Fruit fly (Drosophila melanogaster) whole organism, embryonic: ENCODE results near the gene CG14664.

ENCODE experiments used
- ATbp ChIP-seq: fragments of 200-800 bp; sonication (Bioruptor generic); optimal IDR thresholded peaks from 2 replicates; lab custom pipeline; 2017; ENCODE audit warnings: missing biosample characterization, mild to moderate bottlenecking, missing genetic modification characterization, missing genetic modification reagents
- Asciz ChIP-seq: fragments of 200-800 bp; sonication (Bioruptor generic); optimal IDR thresholded peaks from 2 replicates; lab custom pipeline; 2017; ENCODE audit warnings: missing biosample characterization, mild to moderate bottlenecking, missing genetic modification characterization, missing genetic modification reagents
- B-H1 ChIP-seq: fragments of 200-800 bp; sonication (Bioruptor generic); IDR thresholded peaks from 3 replicates; pipeline ENCODE4 v1.3.6; 2022; ENCODE audit warnings: missing biosample characterization, missing genetic modification characterization
- Bgb ChIP-seq: fragments of 200-800 bp; sonication (Bioruptor generic); IDR thresholded peaks from 2 replicates; pipeline ENCODE4 v1.3.6; 2022; ENCODE audit warnings: missing biosample characterization, missing genetic modification characterization; ENCODE audit not compliant: partially characterized antibody
- BtbVII ChIP-seq: fragments of 200-800 bp; sonication (Bioruptor generic); optimal IDR thresholded peaks from 3 replicates; lab custom pipeline; 2017; ENCODE audit warnings: missing biosample characterization, mild to moderate bottlenecking, missing genetic modification characterization
- CG10209 ChIP-seq: fragments of 200-800 bp; sonication (Bioruptor generic); optimal IDR thresholded peaks from 3 replicates; lab custom pipeline; 2017; ENCODE audit warnings: missing biosample characterization, mild to moderate bottlenecking, missing genetic modification characterization, missing genetic modification reagents
- CG10543 ChIP-seq: fragments of 200-800 bp; sonication (Bioruptor generic); optimal IDR thresholded peaks from 3 replicates; lab custom pipeline; 2017; ENCODE audit warnings: missing biosample characterization, mild to moderate bottlenecking, missing genetic modification characterization, moderate library complexity
- CG11085 ChIP-seq: fragments of 200-800 bp; sonication (Bioruptor generic); IDR thresholded peaks from 2 replicates; pipeline ENCODE4 v1.3.6; 2022; ENCODE audit warnings: missing biosample characterization, missing genetic modification characterization
- CG11398 ChIP-seq: fragments of 200-800 bp; sonication (Bioruptor generic); optimal IDR thresholded peaks from 2 replicates; lab custom pipeline; 2016; ENCODE audit warnings: missing biosample characterization, missing genetic modification characterization
- CG12104 ChIP-seq: fragments of 200-800 bp; sonication (Bioruptor generic); optimal IDR thresholded peaks from 3 replicates; lab custom pipeline; 2016; ENCODE audit warnings: missing biosample characterization, missing genetic modification characterization
- CG14050 ChIP-seq: fragments of 200-800 bp; sonication (Bioruptor generic); IDR thresholded peaks from 3 replicates; pipeline ENCODE4 v1.3.6; 2022; ENCODE audit warnings: missing biosample characterization, missing genetic modification characterization
- CG17612 ChIP-seq: fragments of 200-800 bp; sonication (Bioruptor generic); IDR thresholded peaks from 2 replicates; pipeline ENCODE4 v1.3.6; 2022; ENCODE audit warnings: missing biosample characterization, missing genetic modification characterization
- CG17829 ChIP-seq: fragments of 200-800 bp; optimal IDR thresholded peaks from 2 replicates; lab custom pipeline; 2019; ENCODE audit warnings: missing biosample characterization, mild to moderate bottlenecking, missing genetic modification characterization, moderate library complexity
- CG2129 ChIP-seq: fragments of 200-800 bp; sonication (Bioruptor generic); IDR thresholded peaks from 2 replicates; pipeline ENCODE4 v1.3.6; 2022; ENCODE audit warnings: missing biosample characterization, missing genetic modification characterization; ENCODE audit not compliant: partially characterized antibody
- CG30431 ChIP-seq: fragments of 200-800 bp; sonication (Bioruptor generic); optimal IDR thresholded peaks from 2 replicates; lab custom pipeline; 2017; ENCODE audit warnings: missing biosample characterization, missing genetic modification characterization
- CG32532 ChIP-seq: fragments of 200-800 bp; sonication (Bioruptor generic); IDR thresholded peaks from 2 replicates; pipeline ENCODE4 v1.3.6; 2022; ENCODE audit warnings: missing biosample characterization, missing genetic modification characterization
- CG32767 ChIP-seq: fragments of 200-800 bp; sonication (Bioruptor generic); IDR thresholded peaks from 2 replicates; pipeline ENCODE4 v1.3.6; 2022; ENCODE audit warnings: missing biosample characterization, missing genetic modification characterization
- CG3281 ChIP-seq: fragments of 200-800 bp; sonication (Bioruptor generic); optimal IDR thresholded peaks from 3 replicates; lab custom pipeline; 2017; ENCODE audit warnings: missing biosample characterization, mild to moderate bottlenecking, missing genetic modification characterization
- CG3847 ChIP-seq: fragments of 200-800 bp; sonication (Bioruptor generic); IDR thresholded peaks from 2 replicates; pipeline ENCODE4 v1.3.6; 2022; ENCODE audit warnings: missing biosample characterization, missing genetic modification characterization
- CG3995 ChIP-seq: fragments of 200-800 bp; sonication (Bioruptor generic); optimal IDR thresholded peaks from 3 replicates; lab custom pipeline; 2016; ENCODE audit warnings: missing biosample characterization, missing genetic modification characterization
- CG43689 ChIP-seq: fragments of 200-800 bp; sonication (Bioruptor generic); IDR thresholded peaks from 2 replicates; pipeline ENCODE4 v1.3.6; 2022; ENCODE audit warnings: missing biosample characterization, missing genetic modification characterization
- CG4424 ChIP-seq: fragments of 200-800 bp; sonication (Bioruptor generic); optimal IDR thresholded peaks from 3 replicates; lab custom pipeline; 2016; ENCODE audit warnings: missing biosample characterization, missing genetic modification characterization
- Deaf1 ChIP-seq: fragments of 200-800 bp; optimal IDR thresholded peaks from 3 replicates; lab custom pipeline; 2019; ENCODE audit warnings: missing biosample characterization, mild to moderate bottlenecking, missing genetic modification characterization, moderate library complexity
- Dip2 ChIP-seq: fragments of 200-800 bp; sonication (Bioruptor generic); IDR thresholded peaks from 2 replicates; pipeline ENCODE4 v1.3.6; 2022; ENCODE audit warnings: missing biosample characterization, missing genetic modification characterization
- Doc2 ChIP-seq: fragments of 200-800 bp; sonication (Bioruptor generic); IDR thresholded peaks from 2 replicates; pipeline ENCODE4 v1.3.6; 2022; ENCODE audit warnings: missing biosample characterization, missing genetic modification characterization
- E2f2 ChIP-seq: fragments of 200-800 bp; sonication (Bioruptor generic); IDR thresholded peaks from 2 replicates; pipeline ENCODE4 v1.3.6; 2022; ENCODE audit warnings: missing biosample characterization, missing genetic modification characterization
- HLH3B ChIP-seq: fragments of 200-800 bp; sonication (Bioruptor generic); IDR thresholded peaks from 2 replicates; pipeline ENCODE4 v1.3.6; 2022; ENCODE audit warnings: missing biosample characterization, missing genetic modification characterization
- Hr51 ChIP-seq, 2 experiments: fragments of 200-800 bp; sonication (Bioruptor generic); optimal IDR thresholded peaks; 2 replicates in 1 of 2; 3 replicates in 1 of 2; lab custom pipeline; 2016 to 2018; ENCODE audit warnings: missing biosample characterization in 2 of 2, missing genetic modification characterization in 2 of 2, mild to moderate bottlenecking in 1 of 2, moderate library complexity in 1 of 2
- Jarid2 ChIP-seq: fragments of 200-800 bp; sonication (Bioruptor generic); optimal IDR thresholded peaks from 3 replicates; lab custom pipeline; 2017; ENCODE audit warnings: mild to moderate bottlenecking, missing biosample characterization, missing genetic modification reagents, missing genetic modification characterization
- Myb ChIP-seq: fragments of 200-800 bp; sonication (Bioruptor generic); optimal IDR thresholded peaks from 2 replicates; lab custom pipeline; 2016; ENCODE audit warnings: missing biosample characterization, missing genetic modification characterization
- PHDP ChIP-seq: fragments of 200-800 bp; sonication (Bioruptor generic); optimal IDR thresholded peaks from 3 replicates; lab custom pipeline; 2018; ENCODE audit warnings: missing biosample characterization, mild to moderate bottlenecking, missing genetic modification characterization, moderate library complexity
- Ravus ChIP-seq: fragments of 200-800 bp; sonication (Bioruptor generic); IDR thresholded peaks from 2 replicates; pipeline ENCODE4 v1.3.6; 2022; ENCODE audit warnings: missing biosample characterization, missing genetic modification characterization
- abd-A ChIP-seq: fragments of 200-800 bp; sonication (Bioruptor generic); optimal IDR thresholded peaks from 3 replicates; lab custom pipeline; 2019; ENCODE audit warnings: missing biosample characterization, mild to moderate bottlenecking, missing genetic modification characterization, moderate library complexity
- ash1 ChIP-seq: fragments of 200-800 bp; sonication (Bioruptor generic); optimal IDR thresholded peaks from 2 replicates; lab custom pipeline; 2018; ENCODE audit warnings: missing biosample characterization, mild to moderate bottlenecking, missing genetic modification characterization
- chif ChIP-seq, 2 experiments: fragments of 200-800 bp; sonication (Bioruptor generic); optimal IDR thresholded peaks; 3 replicates each; lab custom pipeline; 2016; ENCODE audit warnings: missing biosample characterization in 2 of 2, missing genetic modification characterization in 2 of 2
- chm ChIP-seq: fragments of 200-800 bp; sonication (Bioruptor generic); IDR thresholded peaks from 2 replicates; pipeline ENCODE4 v1.3.6; 2022; ENCODE audit warnings: missing biosample characterization, missing genetic modification characterization
- en ChIP-seq: fragments of 200-800 bp; sonication (Bioruptor generic); optimal IDR thresholded peaks from 2 replicates; lab custom pipeline; 2016; ENCODE audit warnings: missing biosample characterization, missing genetic modification characterization
- fru ChIP-seq: fragments of >200 bp; optimal IDR thresholded peaks from 2 replicates; lab custom pipeline; 2017
- gcm ChIP-seq: fragments of 200-800 bp; sonication (Bioruptor generic); optimal IDR thresholded peaks from 2 replicates; lab custom pipeline; 2019; ENCODE audit warnings: missing biosample characterization, mild to moderate bottlenecking, missing genetic modification characterization, moderate library complexity
- ham ChIP-seq: fragments of 200-800 bp; sonication (Bioruptor generic); IDR thresholded peaks from 2 replicates; pipeline ENCODE4 v1.3.6; 2022; ENCODE audit warnings: missing biosample characterization, missing genetic modification characterization
- hth ChIP-seq: fragments of >200 bp; optimal IDR thresholded peaks from 2 replicates; lab custom pipeline; 2017; ENCODE audit warnings: inconsistent platforms
- kah ChIP-seq: fragments of 200-800 bp; sonication (Bioruptor generic); optimal IDR thresholded peaks from 2 replicates; lab custom pipeline; 2018; ENCODE audit warnings: missing biosample characterization, mild to moderate bottlenecking, missing genetic modification characterization
- mld ChIP-seq: fragments of 200-800 bp; sonication (Bioruptor generic); IDR thresholded peaks from 3 replicates; pipeline ENCODE4 v1.3.6; 2022; ENCODE audit warnings: missing biosample characterization, missing genetic modification characterization; ENCODE audit not compliant: partially characterized antibody
- oc ChIP-seq: fragments of 200-800 bp; sonication (Bioruptor generic); optimal IDR thresholded peaks from 2 replicates; lab custom pipeline; 2018; ENCODE audit warnings: missing biosample characterization, mild to moderate bottlenecking, missing genetic modification characterization, moderate library complexity
- odd ChIP-seq: fragments of 200-800 bp; sonication (Bioruptor generic); optimal IDR thresholded peaks from 2 replicates; lab custom pipeline; 2017; ENCODE audit warnings: missing biosample characterization, mild to moderate bottlenecking, missing genetic modification characterization
- repo ChIP-seq: fragments of 200-800 bp; sonication (Bioruptor generic); optimal IDR thresholded peaks from 2 replicates; lab custom pipeline; 2016; ENCODE audit warnings: missing biosample characterization, missing genetic modification characterization
- seq ChIP-seq: fragments of 200-800 bp; sonication (Bioruptor generic); IDR thresholded peaks from 2 replicates; pipeline ENCODE4 v1.3.6; 2022; ENCODE audit warnings: missing biosample characterization, missing genetic modification characterization
- tap ChIP-seq: fragments of 200-800 bp; optimal IDR thresholded peaks from 3 replicates; lab custom pipeline; 2019; ENCODE audit warnings: missing biosample characterization, mild to moderate bottlenecking, missing genetic modification characterization, moderate library complexity
- unpg ChIP-seq: fragments of 200-800 bp; sonication (Bioruptor generic); optimal IDR thresholded peaks from 3 replicates; lab custom pipeline; 2018; ENCODE audit warnings: missing biosample characterization, mild to moderate bottlenecking, missing genetic modification characterization, moderate library complexity
- zen ChIP-seq: fragments of 200-800 bp; sonication (Bioruptor generic); optimal IDR thresholded peaks from 3 replicates; lab custom pipeline; 2018; ENCODE audit warnings: missing biosample characterization, mild to moderate bottlenecking, missing genetic modification characterization, moderate library complexity

The CG14664 gene

DNA sequence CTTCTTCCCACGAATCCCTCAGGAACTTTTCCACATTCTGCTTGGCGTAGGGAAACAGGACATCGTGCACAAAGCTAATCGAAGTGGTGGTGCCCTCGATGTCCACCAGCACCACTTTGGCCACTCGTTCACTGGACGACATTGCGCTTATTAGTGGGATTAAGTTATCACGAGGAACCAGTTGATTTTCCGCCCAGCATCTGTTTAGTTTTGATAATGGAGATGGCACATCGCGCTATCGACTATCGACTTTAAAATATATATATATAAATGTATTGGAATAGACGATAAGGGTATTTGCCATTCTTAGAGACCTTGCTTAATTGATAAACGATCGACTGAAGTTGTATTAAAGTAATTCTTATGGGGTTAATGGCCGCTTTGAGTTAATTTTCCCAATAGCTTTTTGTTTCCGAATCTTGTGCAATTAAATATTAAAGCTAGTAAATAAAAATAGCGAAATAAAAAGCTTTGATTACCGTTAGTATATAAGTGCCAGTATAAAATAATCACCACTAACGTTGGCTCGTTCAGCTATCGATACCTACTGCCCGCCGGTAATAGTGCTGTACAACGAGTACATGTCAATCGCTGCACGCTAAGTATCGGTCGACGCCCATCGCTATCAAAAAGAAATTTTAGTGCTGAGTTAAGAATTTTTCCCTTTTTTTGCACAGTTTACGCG is 32.7 kb downstream of the CG14664 start, which contains the start of the genes Enoph and Hph (continued):
- no peak for TF ChIP-seq odd
- no peak for TF ChIP-seq hth (lab: Kevin White, UChicago)
- TF ChIP-seq ATbp: no peak
- TF ChIP-seq Myb (GFP tag; lab: Kevin White, UChicago): peak; percentile 96
- no peak for TF ChIP-seq ham (GFP tag; lab: Robert Waterston, UW)
- TF ChIP-seq CG17829 (tag; lab: Kevin White, UChicago): peak; percentile 75
- TF ChIP-seq CG2129: peak; percentile 44
- 0 out of 2 replicates have a peak, but pooled peaks have one; percentile 30 for TF ChIP-seq chm (GFP tag; lab: Robert Waterston, UW)
- TF ChIP-seq CG3281 (GFP tag; lab: Kevin White, UChicago): peak; percentile 61
- TF ChIP-seq Hr51 (GFP tag; optimal IDR thresholded peaks at IDR 0.05; lab: Kevin White, UChicago): peak; percentile 40 to 57
- peak; percentile 22 for TF ChIP-seq repo (GFP tag; lab: Kevin White, UChicago)
- peak; percentile 54 for TF ChIP-seq abd-A (tag; lab: Kevin White, UChicago)
- peak; percentile 48; the same call in 1 of the 3 replicates for TF ChIP-seq mld (GFP tag; lab: Robert Waterston, UW)
- TF ChIP-seq fru: no peak
- TF ChIP-seq CG32532 (GFP tag; lab: Robert Waterston, UW): peak; percentile 65
- no peak; the same call in 1 of the 2 replicates for TF ChIP-seq CG11085 (GFP tag; lab: Robert Waterston, UW)
- TF ChIP-seq CG30431 (GFP tag; lab: Kevin White, UChicago): peak; percentile 28
- TF ChIP-seq Ravus (GFP tag; lab: Robert Waterston, UW): no peak
- TF ChIP-seq CG10543 (GFP tag; lab: Kevin White, UChicago): peak; percentile 75
- TF ChIP-seq Asciz: no peak
- TF ChIP-seq CG10209 (GFP tag; lab: Kevin White, UChicago): peak; percentile 67
- TF ChIP-seq E2f2 (GFP tag; lab: Robert Waterston, UW): peak; percentile 52; the same call in 1 of the 2 replicates
- peak; percentile 58 for TF ChIP-seq PHDP (tag; lab: Kevin White, UChicago)
- peak; percentile 27 for TF ChIP-seq Jarid2 (GFP tag; lab: Kevin White, UChicago)
- TF ChIP-seq CG3995 (GFP tag; lab: Kevin White, UChicago): peak; percentile 35
- 0 out of 2 replicates have a peak, but pooled peaks have one; percentile 28 for TF ChIP-seq seq (GFP tag; lab: Robert Waterston, UW)
- TF ChIP-seq Deaf1 (tag; lab: Kevin White, UChicago): peak; percentile 22
- peak; percentile 47 for TF ChIP-seq BtbVII (GFP tag; lab: Kevin White, UChicago)
- no peak for TF ChIP-seq Dip2 (GFP tag; lab: Robert Waterston, UW)
- TF ChIP-seq zen (tag; lab: Kevin White, UChicago): peak; percentile 49
- no peak for TF ChIP-seq CG11398
- no peak for TF ChIP-seq oc
- TF ChIP-seq gcm: peak; percentile 41
- no peak for TF ChIP-seq B-H1
- no peak for TF ChIP-seq CG14050 (GFP tag; lab: Robert Waterston, UW)
- peak; percentile 57 for TF ChIP-seq CG3847 (GFP tag; lab: Robert Waterston, UW)
- TF ChIP-seq Doc2 (GFP tag; lab: Robert Waterston, UW): no peak
- peak; percentile 17 to 43 for TF ChIP-seq chif (GFP tag; optimal IDR thresholded peaks at IDR 0.05; lab: Kevin White, UChicago)
- no peak for TF ChIP-seq ash1 (GFP tag; lab: Kevin White, UChicago)
- no peak for TF ChIP-seq kah
- no peak for TF ChIP-seq CG43689
- peak; percentile 53 for TF ChIP-seq tap (tag; lab: Kevin White, UChicago)
- peak; percentile 46 for TF ChIP-seq unpg
- no peak for TF ChIP-seq CG17612
- TF ChIP-seq CG12104 (GFP tag; lab: Kevin White, UChicago): peak; percentile 57
- peak; percentile 48; the same call in 1 of the 2 replicates for TF ChIP-seq HLH3B (GFP tag; lab: Robert Waterston, UW)
- peak; percentile 66 for TF ChIP-seq CG4424 (GFP tag; lab: Kevin White, UChicago)
- peak; percentile 67 for TF ChIP-seq Bgb (GFP tag; lab: Robert Waterston, UW)
- TF ChIP-seq en (GFP tag; lab: Kevin White, UChicago): no peak
- no peak for TF ChIP-seq CG32767 (GFP tag; lab: Robert Waterston, UW)
